Worm (Caenorhabditis elegans) whole organism, L4 larva: ENCODE results near the gene W07G1.1.

Source experiments
- F44E2.7 ChIP-seq: fragments of 200-800 bp; sonication (Bioruptor generic); IDR thresholded peaks from 2 replicates; pipeline ENCODE4 v2.1.2; 2022; ENCODE audit warnings: missing genetic modification characterization, missing compliant biosample characterization
- F49E8.2 ChIP-seq: sonication (generic microtip); optimal IDR thresholded peaks from 2 replicates; lab custom pipeline; 2016; ENCODE audit warnings: missing compliant biosample characterization, mild to moderate bottlenecking, missing genetic modification characterization, borderline replicate concordance
- ZK546.5 ChIP-seq, 2 experiments: sonication (generic microtip); optimal IDR thresholded peaks; 2 replicates each; lab custom pipeline; 2017; ENCODE audit warnings: missing biosample characterization in 2 of 2, missing genetic modification characterization in 2 of 2
- madf-9 ChIP-seq: fragments of 200-800 bp; sonication (Bioruptor generic); conservative IDR thresholded peaks from 2 replicates; pipeline ENCODE4 v1.3.6; 2022; ENCODE audit warnings: missing genetic modification reagents, missing genetic modification characterization, missing compliant biosample characterization
- mdl-1 ChIP-seq, 2 experiments: fragments of 150-350 bp in 1 of 2; sonication (generic microtip) in 1 of 2; optimal IDR thresholded peaks; 2 replicates each; lab custom pipeline; 2014 to 2017; ENCODE audit warnings: missing biosample characterization in 2 of 2, missing genetic modification characterization in 2 of 2
- unc-130 ChIP-seq: sonication (generic microtip); optimal IDR thresholded peaks from 2 replicates; lab custom pipeline; 2016; ENCODE audit warnings: missing genetic modification reagents, missing genetic modification characterization, missing compliant biosample characterization
- zip-11 ChIP-seq: fragments of 200-800 bp; sonication (Bioruptor generic); IDR thresholded peaks from 2 replicates; pipeline ENCODE4 v1.3.6; 2022; ENCODE audit warnings: missing genetic modification characterization, missing compliant biosample characterization

- TF ChIP-seq ZK546.5 (tag; optimal IDR thresholded peaks at IDR 0.05; lab: Kevin White, UChicago) (no peak), F49E8.2 (tag; lab: Kevin White, UChicago) (no peak), zip-11 (GFP tag; lab: Robert Waterston, UW) (no peak), madf-9 (GFP tag; lab: Robert Waterston, UW) (no peak), unc-130 (GFP tag; lab: Kevin White, UChicago) (no peak), mdl-1 (tag; optimal IDR thresholded peaks at IDR 0.05; lab: Kevin White, UChicago) (no peak), F44E2.7 (GFP tag; lab: Robert Waterston, UW) (no peak)
Observed at ce11 chrII:13982247-13982646, 42.8 kb upstream of the W07G1.1 start.
